Worm (Caenorhabditis elegans): ENCODE results near the gene famk-1.

The famk-1 gene

DNA sequence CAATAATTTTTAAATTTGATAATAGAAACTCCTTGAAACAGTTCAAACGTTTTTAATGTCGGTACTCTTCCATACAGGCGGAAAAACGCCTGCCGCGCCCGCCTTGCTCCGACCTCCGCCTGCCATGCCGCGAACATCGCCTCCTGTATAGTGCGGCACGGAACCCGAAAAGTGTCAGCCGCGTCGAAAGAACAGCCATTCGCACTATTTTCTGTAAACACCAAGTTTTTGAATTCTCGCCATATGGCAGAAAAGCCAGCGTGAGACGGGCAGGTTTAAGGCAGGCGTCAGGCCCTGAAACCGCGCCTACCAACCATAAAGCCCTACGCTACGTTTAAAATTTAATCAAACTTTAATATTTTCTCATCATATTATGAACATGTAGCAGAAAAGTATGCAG is 9.7 kb upstream of the famk-1 start:
- TF ChIP-seq snpc-4 (GFP tag; optimal IDR thresholded peaks at IDR 0.05), result no peak
- TF ChIP-seq snpc-4 (tag; optimal IDR thresholded peaks at IDR 0.05), result peak in 3 of 4 experiments; percentile 54 to 83 (median 74)
- no peak for TF ChIP-seq ceh-91 (GFP tag; IDR thresholded peaks at IDR 0.05)
- no peak for TF ChIP-seq C17E4.6 (GFP tag; IDR thresholded peaks at IDR 0.05)
- TF ChIP-seq madf-3 (GFP tag; IDR thresholded peaks at IDR 0.05), result no peak
- TF ChIP-seq pbrm-1 (GFP tag; IDR thresholded peaks at IDR 0.05), result 0 out of 2 replicates have a peak, but pooled peaks have one; percentile 37
- TF ChIP-seq zfh-2 (GFP tag; conservative IDR thresholded peaks at IDR 0.05), result peak; percentile 63

DNA sequence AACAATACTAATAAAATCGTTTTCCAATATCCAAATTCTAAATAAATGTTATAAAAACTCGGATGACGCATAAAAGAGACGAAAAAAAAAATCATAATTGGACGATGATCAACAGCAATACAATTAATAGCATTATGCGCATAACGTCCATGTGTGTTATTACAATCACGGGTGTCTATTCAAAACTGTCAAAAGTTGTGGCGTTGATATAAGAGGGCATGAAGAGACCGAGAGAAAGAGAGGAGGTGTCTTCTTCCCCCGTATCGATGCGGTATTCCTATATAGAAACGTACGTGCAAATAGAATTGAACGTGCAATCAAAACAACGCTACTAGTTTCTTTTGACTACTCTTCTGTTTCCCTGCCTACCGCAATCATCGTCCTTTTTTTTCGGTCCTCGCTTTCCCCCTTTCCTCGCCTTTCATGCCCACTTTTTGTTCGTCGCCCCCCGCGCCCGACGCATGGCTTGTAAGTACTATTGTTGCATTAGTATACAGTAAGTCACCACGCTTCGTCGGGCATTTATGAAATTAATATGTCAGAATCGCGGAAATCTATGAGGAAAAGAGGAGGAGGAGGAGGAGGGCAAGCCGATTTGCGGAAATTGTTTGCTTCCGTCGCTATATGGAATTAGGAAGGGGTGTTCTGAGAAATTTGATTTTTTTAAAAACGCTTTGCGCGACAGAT is 8.9 kb upstream of the famk-1 start:
- peak in 1 of 2 experiments; percentile 6 for TF ChIP-seq let-607 (tag; optimal IDR thresholded peaks at IDR 0.05)
- no peak for TF ChIP-seq mxl-1 (tag; optimal IDR thresholded peaks at IDR 0.05)
- peak; percentile 77 for TF ChIP-seq nhr-80 (tag; optimal IDR thresholded peaks at IDR 0.05)
- no peak for TF ChIP-seq nfyb-1 (GFP tag; IDR thresholded peaks at IDR 0.05)
- TF ChIP-seq hlh-12 (tag; optimal IDR thresholded peaks at IDR 0.05), result no peak
- TF ChIP-seq hmg-1.2 (GFP tag; IDR thresholded peaks at IDR 0.05), result peak; percentile 54; the same call in 1 of the 2 replicates
- TF ChIP-seq pha-4 (tag; optimal IDR thresholded peaks at IDR 0.05), result no peak
- TF ChIP-seq B0261.1 (tag; optimal IDR thresholded peaks at IDR 0.05), result no peak
- no peak for TF ChIP-seq athp-1 (tag; optimal IDR thresholded peaks at IDR 0.05)
- TF ChIP-seq dox-1 (GFP tag; IDR thresholded peaks at IDR 0.05), result 0 out of 2 replicates have a peak, but pooled peaks have one; percentile 35
- TF ChIP-seq hlh-26 (GFP tag; conservative IDR thresholded peaks at IDR 0.05), result no peak
- TF ChIP-seq ZK185.1 (tag; optimal IDR thresholded peaks at IDR 0.05; ENCODE audit: poor library complexity, severe bottlenecking), result no peak
- peak; percentile 22 for TF ChIP-seq ceh-27 (GFP tag; optimal IDR thresholded peaks at IDR 0.05)
- TF ChIP-seq K11D2.4 (GFP tag; IDR thresholded peaks at IDR 0.05), result no peak; the same call in 1 of the 2 replicates
- peak; percentile 12 for TF ChIP-seq lin-40 (tag; optimal IDR thresholded peaks at IDR 0.05)
- no peak for TF ChIP-seq die-1 (tag; optimal IDR thresholded peaks at IDR 0.05)
- no peak for TF ChIP-seq lag-1 (GFP tag; IDR thresholded peaks at IDR 0.05)
- TF ChIP-seq zfh-2 (GFP tag; conservative IDR thresholded peaks at IDR 0.05), result peak; percentile 36; the same call in 1 of the 2 replicates
- TF ChIP-seq T26A5.8 (tag; optimal IDR thresholded peaks at IDR 0.05), result no peak
- no peak for TF ChIP-seq cebp-1 (GFP tag; IDR thresholded peaks at IDR 0.05)
- TF ChIP-seq cebp-1 (tag; optimal IDR thresholded peaks at IDR 0.05), result peak; percentile 26
- TF ChIP-seq ztf-28 (GFP tag; IDR thresholded peaks at IDR 0.05), result no peak
- no peak for TF ChIP-seq ztf-22 (GFP tag; optimal IDR thresholded peaks at IDR 0.05)
- no peak for TF ChIP-seq rpc-1 (optimal IDR thresholded peaks at IDR 0.05)
- no peak for TF ChIP-seq rpc-1 (tag; optimal IDR thresholded peaks at IDR 0.05)
- TF ChIP-seq tbp1 (GFP tag; optimal IDR thresholded peaks at IDR 0.05), result peak; percentile 25
- no peak for TF ChIP-seq repo-1 (tag; optimal IDR thresholded peaks at IDR 0.05)

DNA sequence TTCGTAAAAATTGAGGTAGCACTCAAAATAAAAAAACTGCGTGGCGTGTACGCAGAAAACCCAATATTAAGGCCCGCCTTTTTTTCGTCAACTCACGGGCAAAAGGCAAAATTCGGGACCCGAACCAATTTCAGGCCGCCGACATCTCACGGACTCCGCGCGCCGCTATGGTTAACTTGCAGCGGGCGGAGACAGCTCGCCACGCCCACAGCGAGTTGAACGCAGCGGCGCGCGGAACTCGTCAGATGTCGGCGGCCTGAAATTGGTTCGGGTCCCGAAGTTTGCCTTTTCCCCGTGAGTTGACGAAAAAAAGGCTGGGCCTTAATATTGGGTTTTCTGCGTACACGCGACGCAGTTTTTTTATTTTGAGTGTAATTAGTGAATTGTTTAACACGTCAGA is 8.0 kb upstream of the famk-1 start:
- no peak for TF ChIP-seq snpc-4 (GFP tag; optimal IDR thresholded peaks at IDR 0.05)
- peak in 2 of 4 experiments; percentile 45 to 73 for TF ChIP-seq snpc-4 (tag; optimal IDR thresholded peaks at IDR 0.05)
- TF ChIP-seq bed-1 (GFP tag; IDR thresholded peaks at IDR 0.05), result 0 out of 2 replicates have a peak, but pooled peaks have one; percentile 45
- TF ChIP-seq somi-1 (GFP tag; optimal IDR thresholded peaks at IDR 0.05), result no peak

DNA sequence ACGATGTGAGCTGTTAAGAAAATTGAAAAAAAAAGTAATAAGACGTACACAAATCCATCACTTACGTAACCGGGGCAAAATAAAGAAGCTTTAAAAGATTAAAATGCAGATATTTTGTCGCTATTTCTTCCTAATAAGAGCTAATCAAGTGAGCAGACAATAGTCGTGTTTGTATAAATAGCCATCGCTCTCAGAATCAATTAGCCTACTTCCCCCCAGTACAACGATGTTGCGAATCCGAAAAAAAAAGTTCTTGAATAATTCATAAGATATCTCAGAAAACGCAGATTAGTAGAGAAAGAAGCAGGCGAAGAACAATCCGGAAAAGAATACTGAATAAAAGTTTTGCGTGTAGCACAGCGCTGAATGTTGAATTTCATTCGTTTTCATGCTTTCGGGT is 2.2 kb upstream of the famk-1 start:
- TF ChIP-seq hsf-1 (GFP tag; IDR thresholded peaks at IDR 0.05), result no peak
- TF ChIP-seq lin-54 (GFP tag; optimal IDR thresholded peaks at IDR 0.05), result no peak
- TF ChIP-seq let-607 (tag; optimal IDR thresholded peaks at IDR 0.05), result no peak
- TF ChIP-seq ama-1 (optimal IDR thresholded peaks at IDR 0.05), result no peak
- no peak for TF ChIP-seq ama-1 (GFP tag; optimal IDR thresholded peaks at IDR 0.05)
- TF ChIP-seq Y95B8A.8 (GFP tag; IDR thresholded peaks at IDR 0.05), result no peak
- no peak for TF ChIP-seq snpc-4 (GFP tag; optimal IDR thresholded peaks at IDR 0.05)
- no peak for TF ChIP-seq snpc-4 (tag; optimal IDR thresholded peaks at IDR 0.05)
- TF ChIP-seq tbp1 (GFP tag; optimal IDR thresholded peaks at IDR 0.05), result no peak
- no peak for TF ChIP-seq unc-130 (GFP tag; optimal IDR thresholded peaks at IDR 0.05)
- no peak for TF ChIP-seq ceh-58 (GFP tag; IDR thresholded peaks at IDR 0.05)
- TF ChIP-seq ets-4 (GFP tag; optimal IDR thresholded peaks at IDR 0.05), result no peak
- TF ChIP-seq lag-1 (GFP tag; IDR thresholded peaks at IDR 0.05), result no peak
- no peak for TF ChIP-seq F22D6.2 (tag; optimal IDR thresholded peaks at IDR 0.05)
- no peak for TF ChIP-seq nfya-1 (tag; optimal IDR thresholded peaks at IDR 0.05; ENCODE audit: borderline replicate concordance, insufficient read depth)

Data from whole organism, young adult.